Fruit fly (Drosophila melanogaster): ENCODE data around the gene shd.

The shd gene

dm6 chr3L:14605291-14605690 is 9.0 kb upstream of the shd start:
- no peak for TF ChIP-seq CG17801 (GFP tag; optimal IDR thresholded peaks at IDR 0.05; ENCODE audit: partially characterized antibody)

dm6 chr3L:14607620-14608019 is 6.6 kb upstream of the shd start:
- TF ChIP-seq CG17801 (GFP tag; optimal IDR thresholded peaks at IDR 0.05; ENCODE audit: partially characterized antibody) = no peak

DNA sequence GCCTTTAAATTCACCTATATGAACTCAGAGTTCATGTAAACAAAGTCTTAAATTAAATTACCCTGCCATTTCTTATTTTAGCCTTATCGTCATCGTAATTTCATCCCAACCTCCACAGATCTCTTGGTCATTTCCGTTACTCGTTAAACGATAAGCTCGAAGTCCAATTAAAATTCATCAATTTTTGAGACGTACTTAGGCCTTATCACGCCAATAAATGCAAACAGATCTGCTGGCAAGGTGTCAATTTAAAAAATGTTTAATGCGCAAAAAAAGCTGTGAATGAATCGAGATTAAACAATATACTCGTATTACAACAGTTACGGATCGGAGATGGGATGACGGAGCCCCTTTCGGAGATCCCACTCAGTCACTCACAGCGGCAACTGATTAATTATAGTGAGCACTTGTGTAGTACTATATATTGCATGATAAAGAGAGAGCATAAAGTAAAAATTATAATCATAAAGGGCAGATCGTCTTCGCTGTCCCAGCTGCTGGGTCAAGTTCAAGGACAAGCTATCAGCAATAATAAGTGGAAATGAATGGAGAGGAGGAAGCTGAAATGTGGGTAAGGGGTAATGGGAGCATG is 5.0 kb upstream of the shd start:
- TF ChIP-seq CG17801 (GFP tag; optimal IDR thresholded peaks at IDR 0.05; ENCODE audit: partially characterized antibody) = no peak

DNA sequence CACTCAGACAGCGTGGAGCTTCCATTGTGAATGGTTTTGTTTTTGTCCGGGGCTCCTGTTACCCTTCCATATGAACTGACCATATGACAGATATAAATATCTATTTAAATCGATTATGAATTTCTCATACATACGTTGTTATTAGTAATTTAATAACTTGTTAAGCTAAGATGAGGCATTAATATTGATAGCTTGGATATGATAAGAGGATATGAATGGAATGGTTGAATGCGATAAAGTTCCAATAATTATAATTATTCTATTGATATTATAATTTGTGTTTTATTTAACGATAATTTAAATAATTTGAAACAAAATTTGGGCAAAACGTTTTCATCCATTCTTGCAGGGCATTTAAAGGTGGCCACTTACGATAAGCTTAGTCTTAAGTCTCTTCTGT is 3.8 kb upstream of the shd start:
- no peak for TF ChIP-seq CG17801 (GFP tag; optimal IDR thresholded peaks at IDR 0.05; ENCODE audit: partially characterized antibody)

DNA sequence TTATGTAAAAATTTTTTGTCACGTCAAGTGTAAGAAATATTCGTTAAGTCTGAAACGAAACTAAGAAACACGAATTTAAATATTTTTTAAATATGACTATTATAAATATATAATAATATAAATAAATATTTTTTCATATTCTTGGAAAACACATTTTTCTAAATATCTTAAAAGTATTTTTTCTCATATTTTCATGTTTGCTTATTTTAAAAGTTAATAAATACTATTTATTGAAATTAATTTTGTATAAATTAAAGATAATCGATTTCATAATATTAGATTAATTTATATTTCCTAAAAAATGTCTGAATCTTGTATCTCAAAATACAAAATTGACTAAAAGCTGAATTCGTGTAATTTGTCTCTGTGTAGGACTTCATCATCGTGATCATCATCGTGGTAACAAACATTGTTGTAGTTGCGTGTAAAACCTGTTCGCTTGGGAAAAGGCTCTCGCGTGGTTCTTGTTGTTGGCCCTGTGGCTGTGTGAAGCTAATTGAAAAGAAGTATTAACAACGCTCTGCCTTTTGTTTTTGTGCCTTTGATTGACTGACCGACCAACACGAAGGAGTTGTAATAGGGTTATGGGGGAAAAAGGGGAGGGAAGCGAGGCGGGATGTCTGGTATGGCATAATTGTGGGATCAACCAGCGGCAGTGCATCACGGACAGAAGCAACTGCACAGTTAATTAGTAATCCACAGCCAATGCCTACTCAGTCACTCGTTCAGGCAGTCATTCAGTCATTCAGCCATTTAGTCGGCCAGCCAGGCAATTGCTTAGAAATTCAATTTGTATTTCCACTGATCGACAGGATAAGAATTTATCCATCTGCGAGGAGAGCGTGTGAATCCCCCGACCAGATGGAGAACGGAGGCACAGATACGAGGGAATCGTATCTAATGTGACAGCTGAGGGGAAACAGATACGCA is 2.6 kb upstream of the shd start:
- TF ChIP-seq CG17801 (GFP tag; optimal IDR thresholded peaks at IDR 0.05; ENCODE audit: partially characterized antibody) = no peak

DNA sequence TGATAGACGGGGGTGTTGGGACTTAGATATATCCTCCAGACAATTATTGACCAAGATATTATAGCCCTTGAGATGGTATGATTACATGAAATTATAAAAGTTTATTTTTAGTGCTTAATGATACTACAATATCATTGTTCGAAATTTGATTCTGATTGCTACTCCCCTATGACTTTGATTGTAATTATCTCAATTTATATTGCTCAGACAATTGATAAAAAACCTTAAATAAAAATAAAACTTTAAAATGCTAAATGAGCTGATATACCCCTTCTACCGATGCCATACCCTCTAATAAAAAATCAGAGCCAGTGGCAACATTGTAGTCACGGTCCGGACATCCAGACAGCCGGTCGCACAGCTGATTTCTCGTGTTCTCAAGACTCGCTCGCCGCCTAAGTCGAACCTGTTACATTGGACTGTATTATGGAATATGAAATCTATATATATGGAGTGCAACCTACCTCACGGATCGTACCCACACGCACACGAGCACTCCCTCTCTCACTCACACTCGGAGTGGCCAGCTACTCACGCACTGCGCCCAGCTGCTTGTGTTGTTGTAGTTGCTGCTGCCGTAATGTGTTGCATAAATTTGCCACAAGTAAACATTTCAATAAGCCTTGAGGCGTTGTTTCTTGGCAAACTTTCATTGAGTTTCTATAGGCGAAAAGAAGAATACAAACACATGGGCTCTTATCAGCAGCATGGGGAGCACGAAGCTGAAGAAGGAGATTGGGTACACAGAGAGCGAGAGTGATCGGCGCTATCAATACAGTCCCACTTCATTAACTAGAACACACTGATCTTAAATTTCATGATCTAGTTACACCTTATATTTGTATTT is 1.1 kb upstream of the shd start:
- TF ChIP-seq CG17801 (GFP tag; optimal IDR thresholded peaks at IDR 0.05; ENCODE audit: partially characterized antibody) = no peak

DNA sequence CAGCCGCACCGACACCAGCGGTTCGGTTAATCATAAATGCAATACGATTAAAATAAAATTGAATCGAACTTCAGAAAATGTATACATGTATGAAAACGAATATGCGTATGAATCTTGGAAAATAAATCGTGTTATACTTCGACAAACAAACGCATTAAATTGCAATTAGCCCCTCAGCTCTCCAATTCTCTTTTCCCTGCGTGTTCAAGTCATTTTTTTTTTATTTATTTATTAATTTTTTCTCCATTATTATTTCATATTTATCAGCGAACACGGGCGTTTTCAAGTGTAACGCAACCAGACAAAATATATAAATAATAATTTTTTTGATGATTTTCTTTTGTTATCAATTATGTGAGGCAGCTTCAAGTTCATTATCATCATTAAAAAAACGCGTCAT is 929 bp downstream of the shd start:
- no peak for TF ChIP-seq CG17801 (GFP tag; optimal IDR thresholded peaks at IDR 0.05; ENCODE audit: partially characterized antibody)

- no peak for TF ChIP-seq CG17801 (GFP tag; optimal IDR thresholded peaks at IDR 0.05; ENCODE audit: partially characterized antibody)
Measured at dm6 chr3L:14616085-14617026, 2.1 kb downstream of the shd start.

DNA sequence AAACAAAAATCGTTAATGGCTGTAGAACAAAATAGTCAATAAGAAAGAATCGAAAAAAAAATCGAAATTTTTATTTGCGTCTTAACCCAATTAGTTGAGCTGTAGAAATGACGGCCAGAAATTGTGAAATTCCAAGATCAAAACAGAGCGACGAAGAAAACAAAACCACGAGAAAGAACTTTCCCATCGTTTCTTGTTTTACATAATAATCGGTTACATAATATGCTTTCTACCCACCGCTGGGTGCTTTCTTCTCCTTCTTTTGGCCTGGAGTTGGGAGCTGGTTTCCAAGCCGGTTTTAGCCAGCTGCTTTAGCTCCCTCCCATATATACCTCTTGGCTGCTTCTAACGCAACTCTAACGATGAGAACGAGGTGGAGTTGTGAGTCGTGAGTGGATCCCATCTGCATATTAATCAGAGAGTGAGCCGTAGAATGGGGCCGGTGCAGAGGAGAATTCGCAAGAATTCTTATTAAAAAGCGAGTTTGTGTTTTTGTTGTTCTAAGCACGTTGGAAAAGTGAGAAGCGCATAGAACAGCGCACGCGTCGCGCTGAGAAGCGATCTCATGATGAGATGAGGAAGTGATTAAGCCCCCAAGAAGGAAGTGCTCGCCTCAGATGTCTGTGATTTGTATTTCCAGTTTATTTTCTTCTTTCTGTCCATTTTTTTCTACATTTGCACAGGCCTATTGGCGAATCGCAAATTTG is 3.4 kb downstream of the shd start:
- no peak for TF ChIP-seq CG17801 (GFP tag; optimal IDR thresholded peaks at IDR 0.05; ENCODE audit: partially characterized antibody)

DNA sequence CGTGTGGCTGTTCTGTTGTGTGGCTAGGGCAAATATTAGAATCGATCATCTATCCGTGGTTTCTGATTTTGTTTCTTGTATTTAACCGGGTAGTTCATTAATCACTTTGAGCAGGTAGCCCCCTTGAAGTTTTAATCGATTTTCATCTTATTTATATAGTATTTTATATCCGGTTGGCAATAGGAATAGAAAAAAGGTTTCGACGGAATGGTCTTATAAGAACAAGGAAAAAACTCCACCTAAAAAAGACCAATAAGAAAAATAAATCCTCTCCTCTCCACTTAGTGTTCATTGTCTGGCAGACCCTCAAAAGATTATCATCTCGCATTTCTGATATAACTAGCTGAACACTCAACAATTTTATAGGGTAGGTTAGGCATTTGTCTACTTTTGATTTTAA is 4.2 kb downstream of the shd start:
- TF ChIP-seq CG17801 (GFP tag; optimal IDR thresholded peaks at IDR 0.05; ENCODE audit: partially characterized antibody) = no peak

DNA sequence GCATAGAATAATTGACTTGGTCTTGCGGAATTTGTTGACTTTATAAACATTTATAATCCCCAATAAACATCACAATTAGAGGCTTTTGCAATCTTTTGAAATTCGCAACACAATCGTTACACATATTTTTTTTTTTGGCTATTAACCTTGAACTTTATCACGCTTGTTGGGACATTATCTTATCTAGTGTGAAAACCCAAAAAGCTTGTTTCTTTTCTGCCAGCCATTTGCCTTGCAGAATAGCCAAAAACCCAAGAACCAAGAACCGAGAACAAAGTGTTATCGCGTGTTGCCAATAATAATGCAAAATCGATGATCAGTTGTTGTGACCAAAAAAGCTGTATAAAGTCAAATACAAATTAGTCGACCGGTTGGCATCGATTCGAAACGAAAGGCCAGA is 4.7 kb downstream of the shd start:
- TF ChIP-seq CG17801 (GFP tag; optimal IDR thresholded peaks at IDR 0.05; ENCODE audit: partially characterized antibody) = no peak

- no peak for TF ChIP-seq CG17801 (GFP tag; optimal IDR thresholded peaks at IDR 0.05; ENCODE audit: partially characterized antibody)
Measured at dm6 chr3L:14621464-14621863, 7.2 kb downstream of the shd start.

DNA sequence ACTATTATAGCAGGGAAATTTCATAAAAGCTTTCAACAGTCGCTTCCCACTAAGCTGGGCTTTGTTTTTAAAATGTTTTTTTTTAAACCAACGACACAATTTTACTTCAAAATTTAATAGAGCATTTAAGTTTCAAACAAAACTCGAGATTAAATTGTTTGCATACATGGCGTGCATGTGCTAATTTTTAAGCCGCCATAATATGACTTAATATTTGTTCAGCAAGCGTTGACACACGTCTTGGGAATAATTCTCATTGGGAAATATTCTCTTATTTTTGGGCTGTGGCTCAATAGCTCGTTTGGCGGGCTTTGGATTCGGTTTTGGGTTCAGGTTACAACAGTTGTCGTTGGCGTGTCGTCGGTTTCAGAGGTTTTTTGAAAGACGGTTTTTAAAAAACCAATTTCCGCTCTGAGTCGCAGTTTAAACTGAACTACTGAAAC is 8.2 kb downstream of the shd start, which contains the start of gene CG9628:
Gene CG9628, plus strand, starts transcription at position 340 of the 443 bp plus-strand sequence.
- no peak for TF ChIP-seq CG17801 (GFP tag; optimal IDR thresholded peaks at IDR 0.05; ENCODE audit: partially characterized antibody)

Measured in ovary, adult (tissue).